Fruit fly (Drosophila melanogaster) whole organism, adult: Measurements from ENCODE around the gene Adk1.

Source experiments
- CG11617 ChIP-seq: fragments of 200-800 bp; sonication (Bioruptor generic); optimal IDR thresholded peaks from 2 replicates; lab custom pipeline; 2017; ENCODE audit warnings: mild to moderate bottlenecking, missing biosample characterization, missing genetic modification reagents, missing genetic modification characterization
- CG12768 ChIP-seq: fragments of 200-800 bp; sonication (Bioruptor generic); optimal IDR thresholded peaks from 2 replicates; lab custom pipeline; 2017; ENCODE audit warnings: missing biosample characterization, missing genetic modification characterization, mild to moderate bottlenecking, moderate library complexity, missing genetic modification reagents
- CG14711 ChIP-seq: fragments of 200-800 bp; sonication (Bioruptor generic); optimal IDR thresholded peaks from 2 replicates; lab custom pipeline; 2018; ENCODE audit warnings: missing biosample characterization, mild to moderate bottlenecking, missing genetic modification characterization, moderate library complexity
- CG1620 ChIP-seq: fragments of 200-800 bp; sonication (Bioruptor generic); optimal IDR thresholded peaks from 2 replicates; lab custom pipeline; 2016; ENCODE audit warnings: missing biosample characterization, missing genetic modification characterization
- CG33017 ChIP-seq: fragments of 200-800 bp; sonication (Bioruptor generic); optimal IDR thresholded peaks from 2 replicates; lab custom pipeline; 2018; ENCODE audit warnings: missing biosample characterization, mild to moderate bottlenecking, missing genetic modification characterization, moderate library complexity
- CG5204 ChIP-seq: fragments of 200-800 bp; sonication (Bioruptor generic); optimal IDR thresholded peaks from 2 replicates; lab custom pipeline; 2016; ENCODE audit warnings: missing biosample characterization, missing genetic modification characterization
- CG7045 ChIP-seq: fragments of 200-800 bp; sonication (Bioruptor generic); optimal IDR thresholded peaks from 2 replicates; lab custom pipeline; 2017; ENCODE audit warnings: missing biosample characterization, mild to moderate bottlenecking, missing genetic modification characterization
- CG7101 ChIP-seq: fragments of 200-800 bp; sonication (Bioruptor generic); optimal IDR thresholded peaks from 2 replicates; lab custom pipeline; 2018; ENCODE audit warnings: missing biosample characterization, mild to moderate bottlenecking, missing genetic modification characterization, moderate library complexity
- Clk ChIP-seq: fragments of 200-800 bp; sonication (Bioruptor generic); optimal IDR thresholded peaks from 2 replicates; lab custom pipeline; 2017; ENCODE audit warnings: missing biosample characterization, missing genetic modification characterization
- Crg-1 ChIP-seq: fragments of 200-800 bp; sonication (Bioruptor generic); optimal IDR thresholded peaks from 2 replicates; lab custom pipeline; 2016; ENCODE audit warnings: missing biosample characterization, missing genetic modification characterization
- Hr96 ChIP-seq: fragments of 200-800 bp; sonication (Bioruptor generic); optimal IDR thresholded peaks from 2 replicates; lab custom pipeline; 2016; ENCODE audit warnings: missing biosample characterization, missing genetic modification characterization
- Mnt ChIP-seq: fragments of 200-800 bp; sonication (Bioruptor generic); optimal IDR thresholded peaks from 2 replicates; lab custom pipeline; 2016; ENCODE audit warnings: missing biosample characterization, mild to moderate bottlenecking, missing genetic modification characterization
- bab1 ChIP-seq: fragments of 200-800 bp; sonication (Bioruptor generic); optimal IDR thresholded peaks from 3 replicates; lab custom pipeline; 2019; ENCODE audit warnings: missing biosample characterization, mild to moderate bottlenecking, missing genetic modification characterization, moderate library complexity
- cic ChIP-seq: fragments of 200-800 bp; sonication (Bioruptor generic); optimal IDR thresholded peaks from 2 replicates; lab custom pipeline; 2017; ENCODE audit warnings: missing biosample characterization, mild to moderate bottlenecking, missing genetic modification characterization, moderate library complexity
- cnc ChIP-seq, 2 experiments: fragments of >200 bp; optimal IDR thresholded peaks; 2 replicates each; lab custom pipeline; 2017
- kay ChIP-seq: fragments of 200-800 bp; sonication (Bioruptor generic); peaks from one replicate; lab custom pipeline; 2016; ENCODE audit warnings: missing biosample characterization, missing genetic modification characterization, borderline replicate concordance
- ovo ChIP-seq: fragments of 200-800 bp; sonication (Bioruptor generic); optimal IDR thresholded peaks from 2 replicates; lab custom pipeline; 2016; ENCODE audit warnings: missing biosample characterization, missing genetic modification characterization
- pad ChIP-seq: fragments of 200-800 bp; sonication (Bioruptor generic); optimal IDR thresholded peaks from 3 replicates; lab custom pipeline; 2017; ENCODE audit warnings: missing biosample characterization, missing genetic modification characterization, mild to moderate bottlenecking, moderate library complexity, missing genetic modification reagents
- tj ChIP-seq: fragments of 200-800 bp; sonication (Bioruptor generic); optimal IDR thresholded peaks from 3 replicates; lab custom pipeline; 2017; ENCODE audit warnings: missing biosample characterization, mild to moderate bottlenecking, missing genetic modification characterization, moderate library complexity
- toe ChIP-seq: fragments of 200-800 bp; sonication (Bioruptor generic); optimal IDR thresholded peaks from 2 replicates; lab custom pipeline; 2016; ENCODE audit warnings: missing biosample characterization, missing genetic modification characterization

Gene Adk1

DNA sequence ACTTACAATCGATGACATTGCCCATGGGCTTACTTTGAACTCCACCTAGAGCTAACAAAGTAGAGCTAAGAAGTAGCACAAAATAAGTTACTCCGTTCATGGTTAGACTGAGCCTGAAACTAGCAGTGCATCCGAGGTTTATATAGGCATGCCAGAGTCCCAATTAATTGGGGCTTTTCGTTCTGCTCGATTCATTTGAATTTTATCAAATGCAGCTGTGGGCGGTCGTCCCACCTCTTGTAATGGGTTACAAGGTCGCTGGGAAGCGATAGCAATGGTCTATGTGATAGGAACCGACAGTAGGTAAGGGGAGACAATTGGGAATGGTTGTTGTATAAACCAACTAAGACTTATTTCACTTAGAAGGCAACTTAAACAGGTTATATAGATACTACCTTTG, 28.5 kb downstream of the Adk1 start, which contains the start of gene CG12256:
TSS of gene CG12256 (minus strand) at position 101 of the 400 bp plus-strand sequence.
- no peak for TF ChIP-seq CG33017 (tag; lab: Kevin White, UChicago)
- TF ChIP-seq CG7101 (tag; lab: Kevin White, UChicago) = no peak
- no peak for TF ChIP-seq CG5204
- no peak for TF ChIP-seq CG7045 (GFP tag; lab: Kevin White, UChicago)

DNA sequence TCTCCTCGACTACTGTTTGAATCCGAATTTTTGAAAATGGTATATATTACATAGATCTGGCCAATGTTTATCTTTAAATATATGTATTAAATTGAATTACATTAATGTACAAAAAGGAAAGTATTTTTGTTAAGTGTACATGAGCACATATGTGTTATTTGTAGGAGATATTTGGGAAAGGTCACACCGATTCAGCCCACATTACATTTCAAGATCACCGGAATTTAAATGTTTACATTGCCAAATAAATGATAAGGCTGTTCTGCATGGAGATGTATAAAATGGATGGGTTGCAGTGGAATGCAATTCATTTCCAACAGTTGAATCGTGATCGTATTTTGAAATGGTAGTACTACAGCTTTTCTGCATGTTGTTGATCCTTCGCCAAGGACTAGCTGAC, 31.4 kb downstream of the Adk1 start, which contains the start of gene CG3916:
TSS of gene CG3916 (plus strand) at position 301 of the 400 bp plus-strand sequence.
- TF ChIP-seq CG5204 = no peak
- no peak for TF ChIP-seq CG11617 (GFP tag; lab: Kevin White, UChicago)
- TF ChIP-seq CG1620 = no peak
- TF ChIP-seq Crg-1 (GFP tag; lab: Kevin White, UChicago) = no peak
- TF ChIP-seq CG7101 (tag; lab: Kevin White, UChicago) = no peak
- no peak for TF ChIP-seq toe (GFP tag; lab: Kevin White, UChicago)
- no peak for TF ChIP-seq pad
- no peak for TF ChIP-seq kay (GFP tag; lab: Kevin White, UChicago)
- TF ChIP-seq CG14711 = no peak
- no peak for TF ChIP-seq cnc (optimal IDR thresholded peaks at IDR 0.05; lab: Kevin White, UChicago)
- no peak for TF ChIP-seq Clk (GFP tag; lab: Kevin White, UChicago)

DNA sequence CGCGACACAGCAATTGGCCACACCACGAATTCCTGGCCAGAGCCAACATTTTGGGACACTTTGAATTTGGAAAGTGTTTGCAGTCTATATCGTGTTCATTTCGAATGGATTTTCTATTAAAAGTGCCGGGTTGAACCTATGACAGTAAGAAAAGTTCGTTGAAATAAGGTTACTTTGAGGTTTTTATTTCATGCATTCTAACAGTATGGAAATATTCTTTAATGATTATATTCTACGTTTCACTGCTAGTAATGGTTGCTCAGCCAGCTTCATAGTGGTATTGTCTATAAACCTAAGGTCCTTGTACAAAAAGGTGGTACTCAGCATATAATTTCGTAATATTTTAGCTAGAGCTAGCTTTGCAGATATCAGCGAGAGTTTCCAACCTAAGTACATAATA, 34.9 kb downstream of the Adk1 start, which contains the start of gene Pglym87:
TSS of gene Pglym87 (minus strand) at position 101 of the 400 bp plus-strand sequence.
- TF ChIP-seq CG12768 (GFP tag; lab: Kevin White, UChicago) = no peak
- TF ChIP-seq tj (GFP tag; lab: Kevin White, UChicago) = no peak
- no peak for TF ChIP-seq toe (GFP tag; lab: Kevin White, UChicago)
- TF ChIP-seq bab1 (GFP tag; lab: Kevin White, UChicago) = no peak
- no peak for TF ChIP-seq kay (GFP tag; lab: Kevin White, UChicago)
- TF ChIP-seq Hr96 (GFP tag; lab: Kevin White, UChicago) = no peak
- no peak for TF ChIP-seq cnc (optimal IDR thresholded peaks at IDR 0.05; lab: Kevin White, UChicago)
- TF ChIP-seq Clk (GFP tag; lab: Kevin White, UChicago) = no peak
- TF ChIP-seq cic (GFP tag; lab: Kevin White, UChicago) = no peak
- no peak for TF ChIP-seq CG7101 (tag; lab: Kevin White, UChicago)
- no peak for TF ChIP-seq Crg-1 (GFP tag; lab: Kevin White, UChicago)
- no peak for TF ChIP-seq CG5204
- no peak for TF ChIP-seq pad
- no peak for TF ChIP-seq Mnt (GFP tag; lab: Kevin White, UChicago)
- no peak for TF ChIP-seq ovo (GFP tag; lab: Kevin White, UChicago)

DNA sequence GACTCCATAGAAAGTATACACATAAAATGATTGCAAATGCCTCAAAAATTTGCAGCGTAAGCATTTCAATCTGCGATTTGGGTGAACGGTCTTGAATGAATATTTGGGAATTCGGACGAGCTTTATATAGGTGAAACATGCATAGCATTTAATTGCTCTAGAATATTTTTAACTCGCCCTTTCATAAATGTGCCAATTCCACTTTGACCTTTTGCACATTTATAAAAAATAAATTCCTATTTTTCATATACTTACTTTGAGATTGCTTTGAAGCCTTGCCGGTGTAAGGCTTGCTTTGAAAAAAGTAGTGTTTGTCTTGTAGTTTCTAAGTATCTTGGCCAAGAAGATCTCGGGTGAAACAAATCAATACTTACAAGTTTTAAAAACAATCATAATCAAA, 36.8 kb downstream of the Adk1 start, which contains the start of gene Cyp313a5:
TSS of gene Cyp313a5 (minus strand) at position 101 of the 400 bp plus-strand sequence.
- TF ChIP-seq Hr96 (GFP tag; lab: Kevin White, UChicago) = no peak
- no peak for TF ChIP-seq CG33017 (tag; lab: Kevin White, UChicago)
- no peak for TF ChIP-seq bab1 (GFP tag; lab: Kevin White, UChicago)
- TF ChIP-seq CG7045 (GFP tag; lab: Kevin White, UChicago) = no peak
- TF ChIP-seq pad = no peak
- no peak for TF ChIP-seq CG5204
- TF ChIP-seq cic (GFP tag; lab: Kevin White, UChicago) = no peak
- no peak for TF ChIP-seq CG11617 (GFP tag; lab: Kevin White, UChicago)
- TF ChIP-seq CG7101 (tag; lab: Kevin White, UChicago) = no peak
- no peak for TF ChIP-seq CG12768 (GFP tag; lab: Kevin White, UChicago)
- no peak for TF ChIP-seq Mnt (GFP tag; lab: Kevin White, UChicago)
- no peak for TF ChIP-seq Crg-1 (GFP tag; lab: Kevin White, UChicago)
- no peak for TF ChIP-seq CG14711
- no peak for TF ChIP-seq kay (GFP tag; lab: Kevin White, UChicago)
- no peak for TF ChIP-seq CG1620
- no peak for TF ChIP-seq toe (GFP tag; lab: Kevin White, UChicago)
- TF ChIP-seq ovo (GFP tag; lab: Kevin White, UChicago) = no peak

DNA sequence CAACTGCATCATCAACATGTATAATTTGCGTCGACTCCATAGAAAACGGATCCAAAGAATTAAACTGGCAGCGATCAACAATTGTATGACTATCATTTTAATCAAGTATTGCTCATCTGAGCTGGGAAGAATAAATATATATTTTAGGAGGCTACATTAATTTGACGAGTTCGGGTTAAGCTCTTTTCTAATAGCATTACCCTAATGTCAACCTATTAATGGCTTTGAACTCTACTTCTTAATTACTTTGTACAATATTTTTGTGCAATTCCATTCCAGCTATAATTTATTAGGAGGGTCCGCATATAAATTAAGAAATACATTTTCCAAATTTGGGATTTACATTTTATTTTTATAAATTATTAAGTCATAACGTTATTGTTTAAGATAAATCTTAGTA, 39.1 kb downstream of the Adk1 start, which contains the start of gene Cyp313a2:
TSS of gene Cyp313a2 (minus strand) at position 101 of the 400 bp plus-strand sequence.
- TF ChIP-seq Crg-1 (GFP tag; lab: Kevin White, UChicago) = no peak
- TF ChIP-seq bab1 (GFP tag; lab: Kevin White, UChicago) = no peak
- no peak for TF ChIP-seq CG14711
- no peak for TF ChIP-seq ovo (GFP tag; lab: Kevin White, UChicago)
- TF ChIP-seq CG33017 (tag; lab: Kevin White, UChicago) = no peak
- no peak for TF ChIP-seq pad
- TF ChIP-seq cnc (optimal IDR thresholded peaks at IDR 0.05; lab: Kevin White, UChicago) = no peak
- TF ChIP-seq CG5204 = no peak
- TF ChIP-seq CG1620 = no peak
- no peak for TF ChIP-seq CG7101 (tag; lab: Kevin White, UChicago)
- no peak for TF ChIP-seq Mnt (GFP tag; lab: Kevin White, UChicago)
- no peak for TF ChIP-seq CG7045 (GFP tag; lab: Kevin White, UChicago)

DNA sequence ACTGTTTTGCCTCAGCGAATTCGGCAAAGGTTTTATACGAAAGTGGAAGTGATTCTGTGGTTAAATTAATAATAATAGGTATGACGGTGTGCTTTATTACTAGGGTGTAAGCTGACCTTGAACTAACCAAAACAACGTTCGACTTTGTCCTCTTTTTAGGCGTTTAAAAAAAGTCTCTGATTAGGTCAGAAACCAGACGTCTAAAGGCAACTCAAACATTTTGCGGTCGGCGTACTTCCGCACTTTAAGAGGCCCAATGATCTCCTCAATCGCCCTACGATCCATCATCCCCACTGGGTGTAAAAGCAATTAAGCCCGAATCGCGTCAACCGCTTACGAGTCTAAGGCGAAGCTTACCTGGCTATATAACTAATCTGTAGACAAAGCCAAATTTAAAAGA, 41.4 kb downstream of the Adk1 start, which contains the start of gene Cyp313a3:
TSS of gene Cyp313a3 (minus strand) at position 101 of the 400 bp plus-strand sequence.
- TF ChIP-seq CG14711 (no peak), bab1 (GFP tag; lab: Kevin White, UChicago) (no peak), Hr96 (GFP tag; lab: Kevin White, UChicago) (no peak), tj (GFP tag; lab: Kevin White, UChicago) (no peak), CG7045 (GFP tag; lab: Kevin White, UChicago) (no peak), toe (GFP tag; lab: Kevin White, UChicago) (no peak), cnc (optimal IDR thresholded peaks at IDR 0.05; lab: Kevin White, UChicago) (no peak), CG5204 (no peak), ovo (GFP tag; lab: Kevin White, UChicago) (no peak), Mnt (GFP tag; lab: Kevin White, UChicago) (no peak), CG33017 (tag; lab: Kevin White, UChicago) (no peak), CG12768 (GFP tag; lab: Kevin White, UChicago) (no peak), kay (GFP tag; lab: Kevin White, UChicago) (no peak), Clk (GFP tag; lab: Kevin White, UChicago) (no peak), Crg-1 (GFP tag; lab: Kevin White, UChicago) (no peak), pad (no peak)
